Worm (Caenorhabditis elegans) whole organism, late embryonic: ENCODE data around the gene Y58A7A.1.

Experiments
- C08G9.2 ChIP-seq: sonication (generic microtip); optimal IDR thresholded peaks from 2 replicates; lab custom pipeline; 2016; ENCODE audit warnings: mild to moderate bottlenecking, missing genetic modification characterization, moderate library complexity, missing compliant biosample characterization
- C38D4.7 ChIP-seq: fragments of 200-800 bp; sonication (Bioruptor generic); optimal IDR thresholded peaks from 2 replicates; lab custom pipeline; 2018; ENCODE audit warnings: mild to moderate bottlenecking, missing genetic modification characterization, moderate library complexity, missing compliant biosample characterization
- F13H6.1 ChIP-seq: sonication (generic microtip); optimal IDR thresholded peaks from 2 replicates; lab custom pipeline; 2016; ENCODE audit warnings: missing genetic modification characterization, missing compliant biosample characterization
- Y22D7AL.16 ChIP-seq: sonication (generic microtip); optimal IDR thresholded peaks from 2 replicates; lab custom pipeline; 2016; ENCODE audit warnings: missing genetic modification characterization, missing compliant biosample characterization
- ahr-1 ChIP-seq: sonication (generic microtip); optimal IDR thresholded peaks from 2 replicates; lab custom pipeline; 2016; ENCODE audit warnings: missing genetic modification characterization, missing compliant biosample characterization
- ceh-18 ChIP-seq: sonication (generic microtip); optimal IDR thresholded peaks from 2 replicates; lab custom pipeline; 2016; ENCODE audit warnings: missing genetic modification characterization, missing compliant biosample characterization
- ceh-2 ChIP-seq: sonication (generic microtip); optimal IDR thresholded peaks from 2 replicates; lab custom pipeline; 2016; ENCODE audit warnings: missing genotype, missing genetic modification characterization, missing compliant biosample characterization
- ceh-22 ChIP-seq: sonication (generic microtip); optimal IDR thresholded peaks from 2 replicates; lab custom pipeline; 2017; ENCODE audit warnings: missing biosample characterization, missing genetic modification characterization
- ceh-24 ChIP-seq: sonication (generic microtip); optimal IDR thresholded peaks from 2 replicates; lab custom pipeline; 2016; ENCODE audit warnings: mild to moderate bottlenecking, missing genetic modification characterization, missing compliant biosample characterization
- ceh-31 ChIP-seq: sonication (generic microtip); optimal IDR thresholded peaks from 2 replicates; lab custom pipeline; 2016; ENCODE audit warnings: missing genetic modification characterization, missing compliant biosample characterization
- ceh-34 ChIP-seq: sonication (generic microtip); optimal IDR thresholded peaks from 2 replicates; lab custom pipeline; 2016; ENCODE audit warnings: mild to moderate bottlenecking, missing genetic modification characterization, missing compliant biosample characterization
- ceh-45 ChIP-seq: fragments of 200-800 bp; sonication (Bioruptor generic); IDR thresholded peaks from 2 replicates; pipeline ENCODE4 v1.3.6; 2022; ENCODE audit warnings: missing genetic modification reagents, missing genetic modification characterization, missing compliant biosample characterization
- ceh-9 ChIP-seq: sonication (generic microtip); optimal IDR thresholded peaks from 2 replicates; lab custom pipeline; 2016; ENCODE audit warnings: mild to moderate bottlenecking, missing genetic modification characterization, inconsistent platforms, missing compliant biosample characterization
- che-1 ChIP-seq: sonication (generic microtip); optimal IDR thresholded peaks from 2 replicates; lab custom pipeline; 2016; ENCODE audit warnings: mild to moderate bottlenecking, missing genetic modification characterization, missing compliant biosample characterization
- dmd-4 ChIP-seq: sonication (generic microtip); optimal IDR thresholded peaks from 2 replicates; lab custom pipeline; 2016; ENCODE audit warnings: borderline replicate concordance, missing genetic modification characterization, missing compliant biosample characterization
- dve-1 ChIP-seq: sonication (generic microtip); optimal IDR thresholded peaks from 2 replicates; lab custom pipeline; 2017; ENCODE audit warnings: antibody characterized with exemption, mild to moderate bottlenecking, missing genetic modification characterization, missing compliant biosample characterization
- elt-2 ChIP-seq: sonication (generic microtip); optimal IDR thresholded peaks from 2 replicates; lab custom pipeline; 2016; ENCODE audit warnings: missing genetic modification reagents, missing genetic modification characterization, missing compliant biosample characterization
- elt-4 ChIP-seq: sonication (generic microtip); optimal IDR thresholded peaks from 2 replicates; lab custom pipeline; 2016; ENCODE audit warnings: missing genetic modification characterization, missing compliant biosample characterization
- eyg-1 ChIP-seq: sonication (generic microtip); optimal IDR thresholded peaks from 2 replicates; lab custom pipeline; 2016; ENCODE audit warnings: missing genotype, missing genetic modification characterization, missing compliant biosample characterization
- fkh-10 ChIP-seq: fragments of 150-350 bp; optimal IDR thresholded peaks from 2 replicates; lab custom pipeline; 2014; ENCODE audit warnings: missing biosample characterization, missing genetic modification reagents, missing genetic modification characterization
- gmeb-2 ChIP-seq: sonication (generic microtip); optimal IDR thresholded peaks from 2 replicates; lab custom pipeline; 2016; ENCODE audit warnings: missing genetic modification characterization, inconsistent platforms, missing compliant biosample characterization
- hlh-13 ChIP-seq: fragments of 200-800 bp; sonication (Bioruptor generic); optimal IDR thresholded peaks from 2 replicates; lab custom pipeline; 2018; ENCODE audit warnings: mild to moderate bottlenecking, missing genetic modification characterization, missing compliant biosample characterization
- hlh-30 ChIP-seq: sonication (generic microtip); optimal IDR thresholded peaks from 2 replicates; lab custom pipeline; 2017; ENCODE audit warnings: antibody characterized with exemption, missing genetic modification characterization, missing compliant biosample characterization; ENCODE audit not compliant: insufficient read depth
- hlh-8 ChIP-seq: sonication (generic microtip); optimal IDR thresholded peaks from 2 replicates; lab custom pipeline; 2016; ENCODE audit warnings: missing genotype, missing genetic modification characterization, missing compliant biosample characterization
- lim-6 ChIP-seq: sonication (generic microtip); optimal IDR thresholded peaks from 2 replicates; lab custom pipeline; 2016; ENCODE audit warnings: missing genetic modification characterization, missing compliant biosample characterization
- lin-11 ChIP-seq: fragments of 200-800 bp; sonication (Bioruptor generic); optimal IDR thresholded peaks from 2 replicates; lab custom pipeline; 2018; ENCODE audit warnings: mild to moderate bottlenecking, missing genetic modification characterization, missing compliant biosample characterization
- madf-2 ChIP-seq: sonication (generic microtip); optimal IDR thresholded peaks from 2 replicates; lab custom pipeline; 2017; ENCODE audit warnings: missing genetic modification characterization, missing compliant biosample characterization
- mec-3 ChIP-seq: sonication (generic microtip); optimal IDR thresholded peaks from 2 replicates; lab custom pipeline; 2016; ENCODE audit warnings: borderline replicate concordance, missing genetic modification characterization, missing compliant biosample characterization
- nfya-1 ChIP-seq: sonication (generic microtip); optimal IDR thresholded peaks from 2 replicates; lab custom pipeline; 2017; ENCODE audit warnings: missing genetic modification characterization, mild to moderate bottlenecking, missing compliant biosample characterization, antibody characterized with exemption, moderate library complexity
- nhr-11 ChIP-seq: fragments of 150-350 bp; optimal IDR thresholded peaks from 2 replicates; lab custom pipeline; 2014; ENCODE audit warnings: missing biosample characterization, missing genetic modification characterization
- nhr-232 ChIP-seq: sonication (generic microtip); optimal IDR thresholded peaks from 2 replicates; lab custom pipeline; 2016; ENCODE audit warnings: missing genetic modification characterization, missing compliant biosample characterization
- odd-2 ChIP-seq: sonication (generic microtip); optimal IDR thresholded peaks from 2 replicates; lab custom pipeline; 2017; ENCODE audit warnings: antibody characterized with exemption, mild to moderate bottlenecking, missing genetic modification characterization, missing compliant biosample characterization
- pat-9 ChIP-seq: fragments of 200-800 bp; sonication (Bioruptor generic); optimal IDR thresholded peaks from 2 replicates; lab custom pipeline; 2018; ENCODE audit warnings: mild to moderate bottlenecking, missing genetic modification characterization, moderate library complexity, missing compliant biosample characterization
- pha-2 ChIP-seq: sonication (generic microtip); optimal IDR thresholded peaks from 2 replicates; lab custom pipeline; 2017; ENCODE audit warnings: mild to moderate bottlenecking, missing genetic modification characterization, missing compliant biosample characterization
- pha-4 ChIP-seq: fragments of 150-350 bp; optimal IDR thresholded peaks from 2 replicates; lab custom pipeline; 2018; ENCODE audit warnings: missing biosample characterization, missing genetic modification reagents, missing genetic modification characterization
- pqm-1 ChIP-seq: sonication (generic microtip); optimal IDR thresholded peaks from 2 replicates; lab custom pipeline; 2016; ENCODE audit warnings: missing genetic modification characterization, missing compliant biosample characterization
- pros-1 ChIP-seq: fragments of 150-350 bp; optimal IDR thresholded peaks from 2 replicates; lab custom pipeline; 2014; ENCODE audit warnings: missing biosample characterization, missing genetic modification reagents, missing genetic modification characterization
- rnt-1 ChIP-seq: sonication (generic microtip); optimal IDR thresholded peaks from 2 replicates; lab custom pipeline; 2016; ENCODE audit warnings: missing genetic modification characterization, missing compliant biosample characterization
- sdc-2 ChIP-seq: sonication (generic microtip); optimal IDR thresholded peaks from 2 replicates; lab custom pipeline; 2016; ENCODE audit warnings: missing genotype, missing genetic modification characterization, missing compliant biosample characterization
- sox-4 ChIP-seq: sonication (generic microtip); optimal IDR thresholded peaks from 2 replicates; lab custom pipeline; 2017; ENCODE audit warnings: mild to moderate bottlenecking, missing genetic modification characterization, inconsistent platforms, missing compliant biosample characterization
- tbx-7 ChIP-seq: sonication (generic microtip); optimal IDR thresholded peaks from 2 replicates; lab custom pipeline; 2016; ENCODE audit warnings: missing genotype, missing genetic modification characterization, missing compliant biosample characterization
- unc-3 ChIP-seq, 2 experiments: fragments of 200-800 bp in 1 of 2; sonication (Bioruptor generic) in 1 of 2; sonication (generic microtip) in 1 of 2; conservative IDR thresholded peaks in 1 of 2; optimal IDR thresholded peaks in 1 of 2; 2 replicates each; pipeline versions ENCODE4 v1.3.6 to Lab custom; 2016 to 2022; ENCODE audit warnings: missing compliant biosample characterization in 2 of 2, missing genetic modification characterization in 2 of 2, missing genetic modification reagents in 1 of 2
- unc-86 ChIP-seq: sonication (generic microtip); optimal IDR thresholded peaks from 2 replicates; lab custom pipeline; 2016; ENCODE audit warnings: missing genetic modification characterization, missing compliant biosample characterization
- zip-5 ChIP-seq: sonication (generic microtip); optimal IDR thresholded peaks from 2 replicates; lab custom pipeline; 2016; ENCODE audit warnings: missing genetic modification characterization, missing compliant biosample characterization
- ztf-16 ChIP-seq: sonication (generic microtip); optimal IDR thresholded peaks from 2 replicates; lab custom pipeline; 2017; ENCODE audit warnings: missing genetic modification characterization, missing compliant biosample characterization

The Y58A7A.1 gene

ce11 chrV:5032176-5032575, 37.2 kb downstream of the Y58A7A.1 start:
- TF ChIP-seq ceh-31: no peak
- TF ChIP-seq tbx-7 (tag; lab: Kevin White, UChicago): no peak
- no peak for TF ChIP-seq pros-1 (tag; lab: Kevin White, UChicago)
- TF ChIP-seq dmd-4: no peak
- TF ChIP-seq pat-9: no peak
- no peak for TF ChIP-seq sdc-2 (tag; lab: Kevin White, UChicago)
- no peak for TF ChIP-seq hlh-8 (tag; lab: Kevin White, UChicago)
- no peak for TF ChIP-seq gmeb-2
- no peak for TF ChIP-seq lim-6 (tag; lab: Kevin White, UChicago)
- no peak for TF ChIP-seq mec-3 (tag; lab: Kevin White, UChicago)
- no peak for TF ChIP-seq nhr-232 (tag; lab: Kevin White, UChicago)
- TF ChIP-seq zip-5 (tag; lab: Kevin White, UChicago): no peak
- TF ChIP-seq ceh-45 (GFP tag; lab: Robert Waterston, UW): no peak
- TF ChIP-seq pqm-1: no peak

ce11 chrV:5031764-5032163, 37.6 kb downstream of the Y58A7A.1 start:
- TF ChIP-seq hlh-30 (tag; lab: Kevin White, UChicago): no peak
- TF ChIP-seq nhr-232 (tag; lab: Kevin White, UChicago): no peak
- TF ChIP-seq ztf-16 (tag; lab: Kevin White, UChicago): no peak
- TF ChIP-seq che-1 (tag; lab: Kevin White, UChicago): no peak
- TF ChIP-seq ceh-34 (tag; lab: Kevin White, UChicago): no peak
- no peak for TF ChIP-seq nhr-11 (tag; lab: Kevin White, UChicago)
- no peak for TF ChIP-seq ceh-45 (GFP tag; lab: Robert Waterston, UW)
- no peak for TF ChIP-seq ceh-22 (tag; lab: Kevin White, UChicago)
- no peak for TF ChIP-seq ceh-9
- no peak for TF ChIP-seq elt-4 (tag; lab: Kevin White, UChicago)
- no peak for TF ChIP-seq C38D4.7 (GFP tag; lab: Kevin White, UChicago)
- no peak for TF ChIP-seq elt-2
- no peak for TF ChIP-seq F13H6.1
- no peak for TF ChIP-seq unc-86 (tag; lab: Kevin White, UChicago)
- no peak for TF ChIP-seq lin-11 (tag; lab: Kevin White, UChicago)
- no peak for TF ChIP-seq pha-4 (tag; lab: Kevin White, UChicago)
- TF ChIP-seq dve-1 (tag; lab: Kevin White, UChicago): no peak
- no peak for TF ChIP-seq rnt-1 (tag; lab: Kevin White, UChicago)

ce11 chrV:5030715-5031114, 38.6 kb downstream of the Y58A7A.1 start, which contains the start of gene swt-7:
TSS of gene swt-7 (minus strand) at chrV:5030815.
- no peak for TF ChIP-seq elt-4 (tag; lab: Kevin White, UChicago)
- no peak for TF ChIP-seq ceh-45 (GFP tag; lab: Robert Waterston, UW)
- no peak for TF ChIP-seq eyg-1 (tag; lab: Kevin White, UChicago)
- TF ChIP-seq nhr-232 (tag; lab: Kevin White, UChicago): no peak

- no peak for TF ChIP-seq ceh-24 (tag; lab: Kevin White, UChicago)
- TF ChIP-seq ahr-1 (tag; lab: Kevin White, UChicago): no peak
- TF ChIP-seq madf-2 (tag; lab: Kevin White, UChicago): no peak
- TF ChIP-seq nfya-1 (tag; lab: Kevin White, UChicago): no peak
- no peak for TF ChIP-seq pha-2 (tag; lab: Kevin White, UChicago)
- no peak for TF ChIP-seq sox-4 (tag; lab: Kevin White, UChicago)
- TF ChIP-seq Y22D7AL.16 (tag; lab: Kevin White, UChicago): no peak
- no peak for TF ChIP-seq unc-3 (GFP tag; conservative IDR thresholded peaks at IDR 0.05; lab: Robert Waterston, UW)
- TF ChIP-seq unc-3 (tag; optimal IDR thresholded peaks at IDR 0.05; lab: Kevin White, UChicago): no peak
- no peak for TF ChIP-seq pros-1 (tag; lab: Kevin White, UChicago)
- no peak for TF ChIP-seq gmeb-2
- TF ChIP-seq ceh-18: no peak
- no peak for TF ChIP-seq C08G9.2
- TF ChIP-seq odd-2 (tag; lab: Kevin White, UChicago): no peak
- TF ChIP-seq hlh-13 (GFP tag; lab: Kevin White, UChicago): no peak
- no peak for TF ChIP-seq fkh-10 (GFP tag; lab: Kevin White, UChicago)
- TF ChIP-seq lin-11 (tag; lab: Kevin White, UChicago): no peak
- no peak for TF ChIP-seq ceh-2 (tag; lab: Kevin White, UChicago)
- TF ChIP-seq mec-3 (tag; lab: Kevin White, UChicago): no peak
- no peak for TF ChIP-seq ceh-22 (tag; lab: Kevin White, UChicago)
- TF ChIP-seq, all 69 proteins: peak for 0
Measured at ce11 chrV:5030212-5030611, 39.1 kb downstream of the Y58A7A.1 start.
